Worm (Caenorhabditis elegans) whole organism, young adult: ENCODE results near the gene nuaf-1.

Experiments
- C17E4.6 ChIP-seq: fragments of 200-800 bp; sonication (Bioruptor generic); IDR thresholded peaks from 2 replicates; pipeline ENCODE4 v1.3.6; 2022; ENCODE audit warnings: missing genetic modification reagents, missing genetic modification characterization, missing compliant biosample characterization
- F22D6.2 ChIP-seq: sonication (generic microtip); optimal IDR thresholded peaks from 2 replicates; lab custom pipeline; 2016; ENCODE audit warnings: mild to moderate bottlenecking, missing genetic modification characterization, missing compliant biosample characterization
- F37B4.10 ChIP-seq: fragments of 200-800 bp; sonication (Bioruptor generic); IDR thresholded peaks from 2 replicates; pipeline ENCODE4 v1.3.6; 2022; ENCODE audit warnings: missing genetic modification characterization, missing compliant biosample characterization
- F49E8.2 ChIP-seq: sonication (generic microtip); optimal IDR thresholded peaks from 3 replicates; lab custom pipeline; 2017; ENCODE audit warnings: missing genetic modification characterization, mild to moderate bottlenecking, missing compliant biosample characterization, antibody characterized with exemption, moderate library complexity; ENCODE audit not compliant: insufficient read depth
- F52B5.7 ChIP-seq: sonication (generic microtip); optimal IDR thresholded peaks from 2 replicates; lab custom pipeline; 2016; ENCODE audit warnings: mild to moderate bottlenecking, missing genetic modification characterization, missing compliant biosample characterization
- T07F8.4 ChIP-seq: sonication (generic microtip); optimal IDR thresholded peaks from 2 replicates; lab custom pipeline; 2016; ENCODE audit warnings: mild to moderate bottlenecking, missing genetic modification characterization, moderate library complexity, missing compliant biosample characterization
- Y67H2A.10 ChIP-seq: fragments of 200-800 bp; sonication (Bioruptor generic); conservative IDR thresholded peaks from 2 replicates; pipeline ENCODE4 v1.3.6; 2022; ENCODE audit warnings: missing genetic modification reagents, missing genetic modification characterization, missing compliant biosample characterization
- Y79H2A.3 ChIP-seq: fragments of 200-800 bp; sonication (Bioruptor generic); conservative IDR thresholded peaks from 2 replicates; pipeline ENCODE4 v1.3.6; 2022; ENCODE audit warnings: missing genetic modification reagents, missing genetic modification characterization, missing compliant biosample characterization
- Y95B8A.8 ChIP-seq: fragments of 200-800 bp; sonication (Bioruptor generic); IDR thresholded peaks from 2 replicates; pipeline ENCODE4 v1.3.6; 2022; ENCODE audit warnings: missing genetic modification reagents, missing genetic modification characterization, missing compliant biosample characterization
- ama-1 ChIP-seq, 3 experiments: fragments of 150-350 bp in 1 of 3; sonication (generic microtip) in 2 of 3; optimal IDR thresholded peaks; 2 replicates each; lab custom pipeline; 2014 to 2018; ENCODE audit warnings: missing biosample characterization in 2 of 3, missing genetic modification characterization in 2 of 3, missing genetic modification reagents in 2 of 3
- aptf-3 ChIP-seq: fragments of 200-800 bp; sonication (Bioruptor generic); IDR thresholded peaks from 2 replicates; pipeline ENCODE4 v1.3.6; 2022; ENCODE audit warnings: missing genetic modification characterization, missing compliant biosample characterization
- bed-1 ChIP-seq: fragments of 200-800 bp; sonication (Bioruptor generic); IDR thresholded peaks from 2 replicates; pipeline ENCODE4 v1.3.6; 2022; ENCODE audit warnings: missing genetic modification reagents, missing genetic modification characterization, missing compliant biosample characterization
- ceh-100 ChIP-seq: fragments of 200-800 bp; sonication (Bioruptor generic); IDR thresholded peaks from 2 replicates; pipeline ENCODE4 v1.3.6; 2022; ENCODE audit warnings: missing genetic modification reagents, missing genetic modification characterization, missing compliant biosample characterization
- ceh-27 ChIP-seq: fragments of 200-800 bp; sonication (Bioruptor generic); optimal IDR thresholded peaks from 2 replicates; lab custom pipeline; 2018; ENCODE audit warnings: mild to moderate bottlenecking, missing genetic modification characterization, moderate library complexity, missing compliant biosample characterization
- ceh-58 ChIP-seq: fragments of 200-800 bp; sonication (Bioruptor generic); IDR thresholded peaks from 2 replicates; pipeline ENCODE4 v1.3.6; 2022; ENCODE audit warnings: missing genetic modification characterization, missing compliant biosample characterization
- dpff-1 ChIP-seq: sonication (generic microtip); optimal IDR thresholded peaks from 2 replicates; lab custom pipeline; 2017; ENCODE audit warnings: mild to moderate bottlenecking, missing genetic modification characterization, missing compliant biosample characterization
- dpl-1 ChIP-seq: fragments of 150-350 bp; optimal IDR thresholded peaks from 2 replicates; lab custom pipeline; 2014; ENCODE audit warnings: missing biosample characterization, missing genetic modification reagents, missing genetic modification characterization
- egl-44 ChIP-seq: fragments of 200-800 bp; sonication (Bioruptor generic); IDR thresholded peaks from 2 replicates; pipeline ENCODE4 v1.3.6; 2022; ENCODE audit warnings: missing genetic modification reagents, missing genetic modification characterization, missing compliant biosample characterization
- egrh-3 ChIP-seq: fragments of 200-800 bp; sonication (Bioruptor generic); IDR thresholded peaks from 2 replicates; pipeline ENCODE4 v1.3.6; 2022; ENCODE audit warnings: missing genetic modification reagents, missing genetic modification characterization, missing compliant biosample characterization
- ekl-4 ChIP-seq: fragments of 200-800 bp; sonication (Bioruptor generic); IDR thresholded peaks from 2 replicates; pipeline ENCODE4 v1.3.6; 2022; ENCODE audit warnings: missing genetic modification reagents, missing genetic modification characterization, missing compliant biosample characterization
- fkh-3 ChIP-seq: sonication (generic microtip); optimal IDR thresholded peaks from 2 replicates; lab custom pipeline; 2016; ENCODE audit warnings: mild to moderate bottlenecking, missing genetic modification characterization, missing compliant biosample characterization
- him-1 ChIP-seq: sonication (generic microtip); optimal IDR thresholded peaks from 2 replicates; lab custom pipeline; 2016; ENCODE audit warnings: missing genotype, missing genetic modification reagents, missing genetic modification characterization, missing compliant biosample characterization
- hrde-1 ChIP-seq: sonication (generic microtip); optimal IDR thresholded peaks from 2 replicates; lab custom pipeline; 2016; ENCODE audit warnings: missing genetic modification characterization, mild to moderate bottlenecking, missing compliant biosample characterization, moderate library complexity, missing genotype, missing genetic modification reagents, borderline replicate concordance
- lin-35 ChIP-seq, 3 experiments: fragments of 150-350 bp in 2 of 3; sonication (generic microtip) in 1 of 3; optimal IDR thresholded peaks; 2 replicates each; lab custom pipeline; 2014 to 2018; ENCODE audit warnings: missing biosample characterization in 3 of 3, missing genetic modification characterization in 3 of 3, missing genetic modification reagents in 3 of 3
- madf-6 ChIP-seq: fragments of 200-800 bp; sonication (Bioruptor generic); IDR thresholded peaks from 2 replicates; pipeline ENCODE4 v1.3.6; 2022; ENCODE audit warnings: missing genetic modification reagents, missing genetic modification characterization, missing compliant biosample characterization
- mxl-1 ChIP-seq: sonication (generic microtip); optimal IDR thresholded peaks from 2 replicates; lab custom pipeline; 2016; ENCODE audit warnings: missing genetic modification characterization, missing compliant biosample characterization
- nfya-1 ChIP-seq: sonication (generic microtip); optimal IDR thresholded peaks from 2 replicates; lab custom pipeline; 2017; ENCODE audit warnings: antibody characterized with exemption, missing compliant biosample characterization, missing genetic modification characterization, borderline replicate concordance; ENCODE audit not compliant: insufficient read depth
- nfyb-1 ChIP-seq: fragments of 200-800 bp; sonication (Bioruptor generic); IDR thresholded peaks from 2 replicates; pipeline ENCODE4 v1.3.6; 2022; ENCODE audit warnings: missing genetic modification reagents, missing genetic modification characterization, missing compliant biosample characterization
- nhr-27 ChIP-seq: fragments of 200-800 bp; sonication (Bioruptor generic); optimal IDR thresholded peaks from 2 replicates; lab custom pipeline; 2018; ENCODE audit warnings: mild to moderate bottlenecking, missing genetic modification characterization, moderate library complexity, missing compliant biosample characterization
- nhr-80 ChIP-seq: sonication (generic microtip); optimal IDR thresholded peaks from 2 replicates; lab custom pipeline; 2016; ENCODE audit warnings: missing genetic modification characterization, missing compliant biosample characterization
- nhr-90 ChIP-seq: sonication (generic microtip); optimal IDR thresholded peaks from 2 replicates; lab custom pipeline; 2016; ENCODE audit warnings: missing genotype, mild to moderate bottlenecking, missing genetic modification characterization, missing compliant biosample characterization
- pha-4 ChIP-seq: fragments of 150-350 bp; sonication (generic microtip); optimal IDR thresholded peaks from 2 replicates; lab custom pipeline; 2014; ENCODE audit warnings: missing biosample characterization, missing genetic modification reagents, missing genetic modification characterization
- rcor-1 ChIP-seq: fragments of 200-800 bp; sonication (Bioruptor generic); IDR thresholded peaks from 2 replicates; pipeline ENCODE4 v1.3.6; 2022; ENCODE audit warnings: missing genetic modification reagents, missing genetic modification characterization, missing compliant biosample characterization
- rec-8 ChIP-seq, 2 experiments: sonication (generic microtip); optimal IDR thresholded peaks; 2 replicates each; lab custom pipeline; 2016; ENCODE audit warnings: mild to moderate bottlenecking in 2 of 2, missing genetic modification characterization in 2 of 2, missing genetic modification reagents in 2 of 2, missing genotype in 2 of 2, missing biosample characterization in 1 of 2, missing compliant biosample characterization in 1 of 2, moderate library complexity in 1 of 2
- repo-1 ChIP-seq: sonication (generic microtip); optimal IDR thresholded peaks from 2 replicates; lab custom pipeline; 2017; ENCODE audit warnings: mild to moderate bottlenecking, missing genetic modification characterization, missing compliant biosample characterization
- rpc-1 ChIP-seq, 2 experiments: fragments of 150-350 bp in 1 of 2; sonication (generic microtip) in 1 of 2; optimal IDR thresholded peaks; 2 replicates each; lab custom pipeline; 2014 to 2018; ENCODE audit warnings: missing biosample characterization in 1 of 2, missing genetic modification characterization in 1 of 2, missing genetic modification reagents in 1 of 2, missing genotype in 1 of 2
- sdz-38 ChIP-seq: sonication (generic microtip); optimal IDR thresholded peaks from 2 replicates; lab custom pipeline; 2016; ENCODE audit warnings: missing genotype, missing genetic modification characterization, missing compliant biosample characterization
- sea-2 ChIP-seq: fragments of 200-800 bp; sonication (Bioruptor generic); IDR thresholded peaks from 2 replicates; pipeline ENCODE4 v1.3.6; 2022; ENCODE audit warnings: missing genetic modification characterization, missing compliant biosample characterization
- tbp1 ChIP-seq: fragments of 200-800 bp; sonication (Bioruptor generic); optimal IDR thresholded peaks from 2 replicates; lab custom pipeline; 2018; ENCODE audit warnings: mild to moderate bottlenecking, missing genetic modification characterization, missing compliant biosample characterization
- tlf-1 ChIP-seq: fragments of 200-800 bp; sonication (Bioruptor generic); optimal IDR thresholded peaks from 2 replicates; lab custom pipeline; 2018; ENCODE audit warnings: mild to moderate bottlenecking, missing genetic modification characterization, missing compliant biosample characterization
- unc-130 ChIP-seq: sonication (generic microtip); optimal IDR thresholded peaks from 2 replicates; lab custom pipeline; 2016; ENCODE audit warnings: missing genetic modification reagents, missing genetic modification characterization, missing compliant biosample characterization
- xnd-1 ChIP-seq: sonication (generic microtip); optimal IDR thresholded peaks from 2 replicates; lab custom pipeline; 2016; ENCODE audit warnings: missing genotype, missing genetic modification reagents, missing genetic modification characterization, missing compliant biosample characterization
- zfh-2 ChIP-seq: fragments of 200-800 bp; sonication (Bioruptor generic); conservative IDR thresholded peaks from 2 replicates; pipeline ENCODE4 v1.3.6; 2022; ENCODE audit warnings: missing genetic modification reagents, missing genetic modification characterization, missing compliant biosample characterization
- ztf-22 ChIP-seq: fragments of 200-800 bp; sonication (Bioruptor generic); optimal IDR thresholded peaks from 2 replicates; lab custom pipeline; 2018; ENCODE audit warnings: mild to moderate bottlenecking, missing genetic modification characterization, moderate library complexity, missing compliant biosample characterization
- ztf-26 ChIP-seq: sonication (generic microtip); optimal IDR thresholded peaks from 2 replicates; lab custom pipeline; 2017; ENCODE audit warnings: missing genetic modification characterization, missing compliant biosample characterization

The nuaf-1 gene

ce11 chrV:13556746-13557145 is 11.7 kb downstream of the nuaf-1 start, which contains the start of gene cav-2 (continued):
- peak; percentile 95 for TF ChIP-seq nhr-80 (tag; lab: Kevin White, UChicago)
- no peak for TF ChIP-seq ceh-58 (GFP tag; lab: Robert Waterston, UW)
- TF ChIP-seq ama-1 (optimal IDR thresholded peaks at IDR 0.05; lab: Kevin White, UChicago) = no peak
- TF ChIP-seq ama-1 (GFP tag; optimal IDR thresholded peaks at IDR 0.05; lab: Kevin White, UChicago) = no peak
- peak; percentile 69 for TF ChIP-seq madf-6 (GFP tag; lab: Robert Waterston, UW)
- peak; percentile 61 for TF ChIP-seq him-1
- TF ChIP-seq nfyb-1 (GFP tag; lab: Robert Waterston, UW) = peak; percentile 52; the same call in 1 of the 2 replicates
- peak in 2 of 3 experiments; percentile 77 to 88 for TF ChIP-seq lin-35 (GFP tag; optimal IDR thresholded peaks at IDR 0.05; lab: Kevin White, UChicago)
- TF ChIP-seq nhr-27 (tag; lab: Kevin White, UChicago) = peak; percentile 57
- TF ChIP-seq mxl-1 = no peak
- peak; percentile 92 for TF ChIP-seq ceh-27
- TF ChIP-seq ekl-4 (GFP tag; lab: Robert Waterston, UW) = 0 out of 2 replicates have a peak, but pooled peaks have one; percentile 52

ce11 chrV:13556297-13556696 is 12.1 kb downstream of the nuaf-1 start, which contains the start of gene C56A3.6:
Gene C56A3.6 (minus strand): TSS chrV:13556397.
- TF ChIP-seq F22D6.2 (tag; lab: Kevin White, UChicago) (no peak), hrde-1 (no peak), sea-2 (no peak), rec-8 (tag; optimal IDR thresholded peaks at IDR 0.05; lab: Kevin White, UChicago) (no peak), ceh-58 (GFP tag; lab: Robert Waterston, UW) (no peak), zfh-2 (no peak), T07F8.4 (tag; lab: Kevin White, UChicago) (no peak), repo-1 (tag; lab: Kevin White, UChicago) (no peak), dpff-1 (tag; lab: Kevin White, UChicago) (no peak), unc-130 (GFP tag; lab: Kevin White, UChicago) (no peak), F37B4.10 (GFP tag; lab: Robert Waterston, UW) (no peak), rpc-1 (optimal IDR thresholded peaks at IDR 0.05; lab: Kevin White, UChicago) (no peak), rpc-1 (tag; optimal IDR thresholded peaks at IDR 0.05; lab: Kevin White, UChicago) (no peak), rcor-1 (GFP tag; lab: Robert Waterston, UW) (no peak)

- TF ChIP-seq sdz-38 (tag; lab: Kevin White, UChicago) = no peak
- TF ChIP-seq pha-4 (tag; lab: Kevin White, UChicago) = no peak
- TF ChIP-seq egrh-3 (GFP tag; lab: Robert Waterston, UW) = no peak
- TF ChIP-seq fkh-3 (tag; lab: Kevin White, UChicago) = no peak
- no peak for TF ChIP-seq madf-6 (GFP tag; lab: Robert Waterston, UW)
- TF ChIP-seq xnd-1 (tag; lab: Kevin White, UChicago) = no peak
- no peak for TF ChIP-seq F49E8.2 (tag; lab: Kevin White, UChicago)
- no peak for TF ChIP-seq ztf-22
- TF ChIP-seq bed-1 (GFP tag; lab: Robert Waterston, UW) = no peak
- no peak for TF ChIP-seq dpl-1 (GFP tag; lab: Kevin White, UChicago)
- TF ChIP-seq nhr-90 (tag; lab: Kevin White, UChicago) = no peak
- TF ChIP-seq C17E4.6 (GFP tag; lab: Robert Waterston, UW) = no peak
- no peak for TF ChIP-seq ceh-100
- no peak for TF ChIP-seq Y67H2A.10 (GFP tag; lab: Robert Waterston, UW)
- no peak for TF ChIP-seq F52B5.7 (tag; lab: Kevin White, UChicago)
- no peak for TF ChIP-seq ceh-58 (GFP tag; lab: Robert Waterston, UW)
- no peak for TF ChIP-seq hrde-1
- no peak for TF ChIP-seq Y79H2A.3 (GFP tag; lab: Robert Waterston, UW)
- no peak for TF ChIP-seq tlf-1
- TF ChIP-seq tbp1 (GFP tag; lab: Kevin White, UChicago) = no peak
- TF ChIP-seq egl-44 (GFP tag; lab: Robert Waterston, UW) = no peak
- peak in 1 of 3 experiments; percentile 20 for TF ChIP-seq lin-35 (GFP tag; optimal IDR thresholded peaks at IDR 0.05; lab: Kevin White, UChicago)
- no peak for TF ChIP-seq aptf-3 (GFP tag; lab: Robert Waterston, UW)
- TF ChIP-seq F37B4.10 (GFP tag; lab: Robert Waterston, UW) = no peak
- no peak for TF ChIP-seq Y95B8A.8
- no peak for TF ChIP-seq nfya-1
- no peak for TF ChIP-seq ztf-26 (tag; lab: Kevin White, UChicago)
These were observed 16.8 kb downstream of the nuaf-1 start, which contains the start of the genes C56A3.4 and C56A3.5 for ce11 chrV:13551601-13552000. Gene C56A3.4 (minus strand): TSS chrV:13551754. Gene C56A3.5 (plus strand): TSS chrV:13551967.
